Fruit fly (Drosophila melanogaster): ENCODE measurements around the gene AGO2.
A peak's percentile ranks its signal among the peaks of the same experiment; 100 is the strongest.

AGO2 gene

DNA sequence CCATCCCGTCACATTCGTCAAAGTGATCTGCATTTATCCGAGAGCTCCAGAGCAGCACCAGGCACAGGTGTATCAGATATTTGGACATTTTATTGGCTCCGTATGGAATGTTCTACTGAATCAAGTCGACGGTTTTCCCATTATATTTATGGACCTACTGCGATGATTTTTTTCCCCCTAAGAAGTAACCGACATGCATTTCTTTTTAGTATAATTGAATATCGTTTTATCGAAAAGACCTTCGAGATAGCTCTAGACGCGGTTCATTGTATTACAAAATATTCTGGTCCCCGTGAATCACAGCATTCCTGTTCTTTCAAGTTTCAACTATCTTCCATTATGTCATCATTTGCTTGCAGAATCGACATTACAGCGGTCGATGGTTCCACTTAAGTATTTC, 24.8 kb upstream of the AGO2 start, which contains the start of gene obst-H:
Gene obst-H (minus strand): TSS at position 101 of the 400 bp plus-strand sequence.
- TF ChIP-seq usp (GFP tag; optimal IDR thresholded peaks at IDR 0.05) (no peak), pan (optimal IDR thresholded peaks at IDR 0.05) (no peak), Dll (optimal IDR thresholded peaks at IDR 0.05) (no peak), EcR (GFP tag; optimal IDR thresholded peaks at IDR 0.05) (no peak), CG8478 (optimal IDR thresholded peaks at IDR 0.05) (no peak), psq (optimal IDR thresholded peaks at IDR 0.05) (no peak)

DNA sequence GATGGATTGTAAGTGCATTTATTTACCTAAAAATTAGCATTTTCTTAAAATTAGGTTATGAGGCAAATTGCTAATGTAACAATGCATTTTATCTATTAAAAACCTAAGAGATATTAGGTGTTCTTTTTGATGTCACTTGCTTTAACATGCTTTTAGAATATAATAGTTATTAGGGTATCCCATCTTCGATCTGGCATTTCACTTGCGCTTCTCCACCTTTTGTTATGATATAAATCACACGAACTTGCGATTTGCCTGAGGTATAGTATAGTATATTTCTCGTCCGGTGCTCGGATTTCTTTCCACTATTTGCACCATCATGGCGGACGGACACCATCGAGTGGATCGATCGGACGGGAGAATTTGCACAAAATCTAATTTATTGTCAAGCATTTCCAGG, 23.8 kb upstream of the AGO2 start:
- TF ChIP-seq EcR (GFP tag; optimal IDR thresholded peaks at IDR 0.05), result no peak
- no peak for TF ChIP-seq psq (optimal IDR thresholded peaks at IDR 0.05)
- TF ChIP-seq pan (optimal IDR thresholded peaks at IDR 0.05), result no peak
- TF ChIP-seq usp (GFP tag; optimal IDR thresholded peaks at IDR 0.05), result no peak
- TF ChIP-seq CG8478 (optimal IDR thresholded peaks at IDR 0.05), result no peak
- no peak for TF ChIP-seq Dll (optimal IDR thresholded peaks at IDR 0.05)

DNA sequence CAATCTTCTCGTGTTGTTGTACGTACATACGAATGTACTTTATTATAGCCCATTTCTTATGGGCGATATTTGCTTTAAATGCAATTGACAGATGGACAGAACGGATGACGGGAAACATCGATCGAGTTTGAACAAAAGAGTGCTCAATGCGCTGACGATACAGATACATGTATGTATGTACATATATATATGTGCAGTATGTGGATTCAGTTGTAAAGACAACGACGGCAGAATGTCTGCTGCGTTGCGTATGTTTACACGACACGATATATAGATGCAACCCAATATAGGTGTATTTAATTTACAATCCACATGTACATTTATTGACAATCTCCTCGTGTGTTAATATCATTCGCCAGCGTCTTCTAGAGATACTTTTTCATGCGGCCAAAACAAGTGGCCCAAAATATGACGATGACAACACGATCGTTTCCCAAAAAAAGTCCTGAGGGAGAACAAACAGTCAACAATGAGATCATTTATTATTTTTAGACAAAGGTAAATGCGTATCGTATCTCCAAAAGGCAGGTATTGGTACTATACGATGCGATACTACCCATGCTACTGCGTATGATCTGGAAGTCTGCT, 23.2 kb upstream of the AGO2 start:
- no peak for TF ChIP-seq usp (GFP tag; optimal IDR thresholded peaks at IDR 0.05)
- no peak for TF ChIP-seq EcR (GFP tag; optimal IDR thresholded peaks at IDR 0.05)
- no peak for TF ChIP-seq CG8478 (optimal IDR thresholded peaks at IDR 0.05)
- TF ChIP-seq Dll (optimal IDR thresholded peaks at IDR 0.05), result no peak
- TF ChIP-seq pan (optimal IDR thresholded peaks at IDR 0.05), result no peak
- TF ChIP-seq psq (optimal IDR thresholded peaks at IDR 0.05), result no peak

DNA sequence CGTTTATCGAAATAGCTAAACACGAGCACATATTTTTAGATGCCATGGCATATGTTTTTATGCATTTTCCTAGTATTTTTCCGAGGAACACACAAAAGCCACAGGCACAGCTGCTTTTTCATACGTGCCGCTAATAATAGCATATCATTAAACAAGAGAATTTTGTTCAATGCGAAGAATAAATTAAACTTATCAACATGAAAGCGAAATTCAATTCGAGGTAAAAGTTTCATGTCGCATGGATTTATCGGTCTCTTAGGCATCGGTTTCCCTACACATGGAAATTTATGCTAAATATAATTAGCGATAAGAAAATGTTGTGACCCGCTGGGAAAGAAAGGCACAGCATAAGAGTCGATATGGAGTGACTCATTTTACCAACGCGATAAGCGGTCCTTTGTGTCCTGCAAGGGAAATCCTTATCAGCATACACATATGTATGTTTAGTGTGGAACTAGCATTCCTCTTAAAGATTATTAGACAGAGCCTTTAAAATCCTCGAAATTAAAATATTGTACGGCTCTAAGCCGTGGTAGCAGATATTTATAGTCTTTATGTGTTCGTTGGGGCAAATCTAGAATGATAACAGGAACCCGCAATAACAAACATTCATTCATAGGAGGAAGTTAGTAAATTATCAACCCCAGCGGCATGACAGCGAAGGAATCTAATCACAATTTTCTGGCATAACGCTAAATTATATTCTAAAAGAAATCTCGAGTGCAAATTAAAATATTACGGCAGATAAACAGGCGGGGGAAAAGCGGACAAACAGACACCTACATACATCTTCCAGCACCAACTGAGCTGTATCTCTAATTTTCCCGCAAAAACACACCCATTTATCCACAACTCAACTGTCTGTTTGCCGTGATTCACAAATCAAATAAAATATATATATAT, 22.2 kb upstream of the AGO2 start, which contains the start of gene CG43248:
Gene CG43248 (minus strand): TSS at position 51 of the 903 bp plus-strand sequence.
- TF ChIP-seq Dll (optimal IDR thresholded peaks at IDR 0.05) (no peak), usp (GFP tag; optimal IDR thresholded peaks at IDR 0.05) (no peak), CG8478 (optimal IDR thresholded peaks at IDR 0.05) (no peak), psq (optimal IDR thresholded peaks at IDR 0.05) (no peak), pan (optimal IDR thresholded peaks at IDR 0.05) (no peak), EcR (GFP tag; optimal IDR thresholded peaks at IDR 0.05) (no peak)

DNA sequence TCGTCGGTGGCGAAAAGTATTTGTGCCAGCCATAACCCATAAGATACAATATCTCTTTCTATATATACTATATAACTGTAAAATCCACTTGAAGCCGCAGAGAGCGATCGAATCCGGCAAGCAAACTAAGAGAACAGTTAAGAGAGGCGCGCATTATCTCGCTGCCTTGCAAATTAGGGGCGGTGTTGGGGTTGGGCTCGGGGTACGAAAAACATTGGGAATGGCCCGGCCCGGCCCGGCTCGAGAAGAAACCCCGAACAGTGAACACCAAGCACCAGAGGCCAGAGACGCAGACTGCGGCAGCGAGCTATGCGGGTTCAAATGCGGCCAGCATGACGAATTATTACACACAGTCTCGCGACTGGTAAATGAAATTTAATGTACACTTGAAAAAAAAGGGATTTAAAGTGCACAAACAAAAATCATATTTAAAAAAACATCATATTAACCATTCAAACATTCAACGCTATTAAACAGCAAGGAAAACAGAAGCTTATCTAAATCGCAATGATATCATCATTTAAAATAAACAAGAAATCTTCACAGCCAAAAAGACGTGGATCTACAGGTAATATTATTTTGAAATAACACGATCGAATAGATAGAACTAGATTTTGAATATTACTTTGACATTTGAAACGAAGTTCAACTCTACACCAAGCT, 21.4 kb upstream of the AGO2 start:
- peak in 1 of 2 experiments; percentile 39 for TF ChIP-seq EcR (GFP tag; optimal IDR thresholded peaks at IDR 0.05)
- no peak for TF ChIP-seq Dll (optimal IDR thresholded peaks at IDR 0.05)
- no peak for TF ChIP-seq CG8478 (optimal IDR thresholded peaks at IDR 0.05)

DNA sequence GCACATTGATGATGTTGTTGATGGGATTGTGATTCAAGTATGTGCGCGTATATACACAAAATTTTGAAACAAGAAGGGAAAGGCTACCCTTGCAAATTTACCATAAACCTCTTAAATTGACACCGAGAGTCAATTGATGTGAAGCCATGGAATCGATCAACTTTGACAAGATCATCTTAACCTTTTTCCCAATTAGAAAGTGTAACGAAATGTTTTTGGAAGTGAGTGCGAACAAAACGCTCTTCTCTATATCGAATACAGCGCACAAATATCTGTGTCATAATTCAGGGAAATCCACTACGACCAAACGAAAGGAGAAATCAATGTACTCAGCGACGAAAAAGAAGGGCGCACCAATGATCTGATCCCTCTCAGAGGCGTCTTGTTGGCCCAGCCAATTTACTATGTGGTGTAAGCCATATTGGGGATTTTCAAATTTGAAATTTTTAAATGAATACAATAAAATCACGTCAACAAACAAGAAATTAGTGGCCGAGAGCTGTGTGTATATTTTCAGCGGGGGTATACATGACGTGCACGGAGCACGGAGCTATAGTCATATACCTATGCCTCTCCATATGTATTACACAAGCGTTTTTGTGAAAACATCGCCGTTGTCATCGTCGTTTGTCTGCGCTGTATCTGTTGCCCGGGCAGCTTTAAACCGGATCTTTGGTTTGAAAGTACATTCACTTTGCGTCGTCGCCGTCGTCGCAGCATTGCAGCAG, 20.3 kb upstream of the AGO2 start:
- TF ChIP-seq usp (GFP tag; optimal IDR thresholded peaks at IDR 0.05) (no peak), pan (optimal IDR thresholded peaks at IDR 0.05) (no peak), CG8478 (optimal IDR thresholded peaks at IDR 0.05) (no peak), Dll (optimal IDR thresholded peaks at IDR 0.05) (no peak), EcR (GFP tag; optimal IDR thresholded peaks at IDR 0.05) (no peak), psq (optimal IDR thresholded peaks at IDR 0.05) (no peak)

DNA sequence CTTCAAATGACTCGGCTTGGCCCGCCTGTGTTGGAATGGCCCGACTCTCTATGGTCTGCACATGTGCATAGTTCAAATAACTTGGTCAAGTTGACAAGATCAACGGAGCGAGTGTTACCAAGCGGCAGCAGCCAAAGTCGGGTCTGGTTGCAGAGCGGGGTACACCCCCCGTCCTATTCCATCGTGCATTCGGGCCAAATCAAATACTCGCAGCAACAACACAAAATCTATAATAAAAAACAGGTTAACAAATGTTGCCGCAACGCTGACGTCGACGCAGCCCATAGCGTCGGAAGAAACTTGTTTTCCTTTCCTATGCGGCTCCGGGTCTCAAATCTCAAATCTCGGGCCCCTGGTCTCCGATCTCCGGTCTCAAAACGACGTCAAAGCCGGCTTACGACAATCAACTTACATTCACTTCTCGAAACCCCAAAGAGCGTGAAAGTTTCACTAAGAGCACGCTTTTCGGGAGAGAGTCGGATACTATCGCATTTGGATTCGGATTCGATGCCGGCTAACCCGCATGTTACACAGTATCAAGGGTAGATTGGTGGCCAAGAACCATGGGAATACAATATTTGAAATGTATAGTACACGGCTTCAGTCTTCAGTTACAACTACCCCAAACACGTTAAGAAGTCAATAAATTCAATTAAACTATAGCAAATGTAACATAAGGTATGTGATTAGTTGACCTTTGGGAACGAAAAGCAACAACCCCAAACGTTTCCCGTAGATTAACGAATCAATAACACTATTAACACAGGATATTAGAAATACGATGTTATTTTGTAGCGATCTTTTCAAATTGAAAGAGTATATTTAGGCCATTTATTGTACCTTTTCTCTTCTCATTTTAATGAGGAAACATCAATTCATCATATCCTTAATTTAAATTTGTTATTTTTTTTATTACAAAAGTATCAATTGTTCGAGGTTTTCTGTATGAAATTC, 19.4 kb upstream of the AGO2 start:
- TF ChIP-seq pan (optimal IDR thresholded peaks at IDR 0.05), result peak; percentile 98
- peak in 1 of 2 experiments; percentile 12 for TF ChIP-seq EcR (GFP tag; optimal IDR thresholded peaks at IDR 0.05)
- no peak for TF ChIP-seq Dll (optimal IDR thresholded peaks at IDR 0.05)

DNA sequence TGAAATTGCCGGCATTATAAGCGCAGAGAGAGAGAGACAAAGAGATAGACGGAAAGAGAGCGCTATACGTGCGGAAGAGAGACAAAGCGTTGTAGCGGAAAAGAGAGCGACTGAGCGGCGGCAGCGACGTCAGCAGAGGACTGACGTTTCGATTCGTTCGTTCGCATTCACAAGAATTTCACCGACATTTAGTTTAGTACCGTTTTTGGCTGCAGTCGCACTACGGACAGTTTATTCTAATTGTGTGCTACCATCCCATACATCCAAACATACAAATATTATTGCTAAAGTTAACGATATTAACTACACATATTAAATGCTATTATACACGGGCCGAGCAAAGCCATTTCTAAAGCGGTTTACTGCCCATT, 18.7 kb upstream of the AGO2 start, which contains the start of gene CrebA:
Gene CrebA (plus strand): TSS at position 168 of the 371 bp plus-strand sequence.
- TF ChIP-seq usp (GFP tag; optimal IDR thresholded peaks at IDR 0.05), result no peak
- no peak for TF ChIP-seq EcR (GFP tag; optimal IDR thresholded peaks at IDR 0.05)
- no peak for TF ChIP-seq CG8478 (optimal IDR thresholded peaks at IDR 0.05)
- no peak for TF ChIP-seq pan (optimal IDR thresholded peaks at IDR 0.05)
- no peak for TF ChIP-seq Dll (optimal IDR thresholded peaks at IDR 0.05)
- TF ChIP-seq psq (optimal IDR thresholded peaks at IDR 0.05), result no peak

DNA sequence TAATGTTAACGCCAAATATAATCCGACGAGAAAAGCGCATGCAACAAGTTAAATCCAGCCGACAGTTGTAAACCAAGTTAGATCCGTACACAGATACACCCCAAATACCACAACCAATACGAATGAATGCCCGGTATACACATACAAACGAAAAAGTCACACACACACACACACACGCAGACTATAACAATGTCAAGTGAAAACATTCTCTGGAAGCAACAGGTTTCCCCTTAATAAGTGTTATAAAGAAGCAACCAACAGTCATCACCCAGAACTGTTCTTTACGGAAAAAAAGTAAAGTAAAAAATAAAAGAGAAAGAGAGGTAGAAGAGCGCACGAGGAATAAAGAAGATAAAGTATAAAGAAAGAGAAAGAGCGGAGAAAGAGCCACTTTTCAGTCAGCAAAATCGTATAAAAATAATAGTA, 18.1 kb upstream of the AGO2 start:
- TF ChIP-seq pan (optimal IDR thresholded peaks at IDR 0.05) (no peak), CG8478 (optimal IDR thresholded peaks at IDR 0.05) (no peak), Dll (optimal IDR thresholded peaks at IDR 0.05) (no peak), usp (GFP tag; optimal IDR thresholded peaks at IDR 0.05) (no peak), EcR (GFP tag; optimal IDR thresholded peaks at IDR 0.05) (no peak), psq (optimal IDR thresholded peaks at IDR 0.05) (no peak)

DNA sequence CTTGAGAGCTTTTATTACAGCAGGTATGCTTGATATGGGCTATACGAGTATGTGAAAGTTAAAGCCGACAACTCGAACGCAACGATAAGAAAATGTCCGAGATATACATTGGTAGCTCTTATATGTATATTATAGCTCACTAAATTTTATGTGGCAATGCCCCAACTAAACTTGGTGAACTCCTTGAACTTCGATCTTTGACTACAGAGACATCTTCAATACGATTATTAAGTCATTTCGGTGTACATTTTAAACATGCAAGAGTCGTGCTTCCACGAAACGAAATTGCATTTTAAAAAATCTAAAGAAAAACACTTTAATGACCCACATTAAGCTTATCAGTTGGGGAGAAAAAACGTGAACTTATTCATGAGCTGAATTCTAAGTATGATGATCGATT, 17.4 kb upstream of the AGO2 start:
- TF ChIP-seq pan (optimal IDR thresholded peaks at IDR 0.05) (peak; percentile 1), usp (GFP tag; optimal IDR thresholded peaks at IDR 0.05) (no peak)
